Worm (Caenorhabditis elegans): ENCODE measurements around the gene nspb-9.

DNA sequence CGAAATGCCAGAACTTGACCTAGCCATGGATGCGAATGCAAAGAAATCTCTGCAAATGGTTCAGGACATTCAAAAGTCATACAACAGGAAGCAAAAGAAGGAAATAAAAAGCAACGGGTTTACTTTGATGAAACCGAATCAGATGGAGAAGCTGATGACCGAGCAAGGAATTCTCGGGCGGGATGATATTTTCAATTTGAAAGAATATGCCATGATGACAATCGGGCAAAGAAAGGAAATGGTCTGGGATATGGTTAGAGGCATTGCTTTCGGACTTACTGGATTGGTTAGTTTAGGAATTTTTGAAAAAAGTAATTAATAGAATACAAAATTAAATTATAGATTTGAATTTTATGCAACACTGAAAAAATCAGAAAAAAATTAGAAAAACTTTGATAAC lies 40.1 kb downstream of the nspb-9 start:
- TF ChIP-seq hmg-4 (GFP tag; optimal IDR thresholded peaks at IDR 0.05) (no peak), ama-1 (optimal IDR thresholded peaks at IDR 0.05) (no peak)

All from whole organism, early embryonic.